Fruit fly (Drosophila melanogaster) S2 (cell line): Measurements from ENCODE around the gene CG10738.

Source experiments
- CG8478 ChIP-seq: fragments of >200 bp; optimal IDR thresholded peaks from 2 replicates; lab custom pipeline; 2018
- CTCF ChIP-seq, 2 experiments: fragments of >200 bp; optimal IDR thresholded peaks; 2 replicates each; lab custom pipeline; 2018

dm6 chr3L:13499531-13499930, 49.0 kb downstream of the CG10738 start:
- no peak for TF ChIP-seq CTCF (optimal IDR thresholded peaks at IDR 0.05; lab: Kevin White, UChicago)
- TF ChIP-seq CG8478, result no peak
